Worm (Caenorhabditis elegans): ENCODE data around the gene C04B4.2.
A peak's percentile ranks its signal among the peaks of the same experiment; 100 is the strongest.

C04B4.2 gene

DNA sequence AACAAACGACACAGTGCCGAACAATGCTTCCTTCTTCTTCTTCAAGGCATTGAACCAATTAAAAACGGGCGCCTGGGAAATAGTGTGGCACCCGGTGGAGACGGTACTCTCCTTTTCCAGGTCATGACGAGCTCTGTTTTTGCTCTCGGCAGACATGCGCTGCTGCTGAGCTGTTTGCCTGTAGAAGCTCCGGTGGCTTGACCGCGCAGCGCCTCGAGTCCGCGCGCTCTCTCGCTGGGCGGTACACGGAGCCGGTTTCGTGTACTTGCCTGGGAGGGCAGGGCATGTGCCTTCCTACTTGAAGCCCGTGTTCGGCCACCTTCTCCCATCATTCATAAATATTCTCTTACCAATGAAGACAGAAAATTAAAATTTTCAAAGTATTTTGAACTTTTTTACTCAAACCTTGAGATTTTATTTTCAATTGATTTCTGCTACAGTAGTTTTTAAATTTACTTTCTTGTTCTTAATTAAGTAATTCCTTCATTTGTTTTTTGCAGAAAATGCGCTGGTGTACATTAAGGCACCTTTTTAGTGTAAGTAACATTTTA, 22.6 kb upstream of the C04B4.2 start, which contains the start of gene E01G6.1:
TSS of gene E01G6.1 (plus strand) at position 501 of the 551 bp plus-strand sequence.
- TF ChIP-seq hlh-26 (GFP tag; conservative IDR thresholded peaks at IDR 0.05) (no peak), zfh-2 (GFP tag; conservative IDR thresholded peaks at IDR 0.05) (peak; percentile 91), rcor-1 (GFP tag; IDR thresholded peaks at IDR 0.05) (no peak), ceh-100 (GFP tag; IDR thresholded peaks at IDR 0.05) (no peak), ekl-4 (GFP tag; IDR thresholded peaks at IDR 0.05) (no peak), ceh-91 (GFP tag; IDR thresholded peaks at IDR 0.05) (no peak), aptf-3 (GFP tag; IDR thresholded peaks at IDR 0.05) (no peak), egrh-3 (GFP tag; IDR thresholded peaks at IDR 0.05) (peak; percentile 62; the same call in 1 of the 2 replicates), D2030.7 (GFP tag; IDR thresholded peaks at IDR 0.05) (no peak)

DNA sequence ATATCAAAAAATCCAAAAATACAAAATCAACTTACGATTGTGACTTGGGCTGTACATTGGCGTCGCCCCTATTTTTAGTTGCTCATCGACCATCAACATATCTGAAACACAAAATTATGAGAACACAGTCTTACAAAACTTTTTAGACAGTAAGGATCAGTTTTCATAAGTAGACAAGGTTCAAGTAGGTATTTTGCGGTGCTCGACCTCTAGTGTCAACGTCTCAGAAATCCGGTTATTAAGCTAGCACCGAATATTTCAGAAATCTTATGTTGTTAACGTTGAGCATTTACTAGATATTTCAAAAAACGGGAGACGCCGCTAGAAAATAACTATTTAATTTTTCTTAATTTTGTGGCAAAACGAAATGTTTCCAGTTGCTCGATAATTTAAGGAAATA, 12.2 kb upstream of the C04B4.2 start, which contains the start of gene otpl-8:
TSS of gene otpl-8 (minus strand) at position 101 of the 400 bp plus-strand sequence.
- TF ChIP-seq ekl-4 (GFP tag; IDR thresholded peaks at IDR 0.05) (no peak), attf-3 (GFP tag; conservative IDR thresholded peaks at IDR 0.05) (no peak), dox-1 (GFP tag; IDR thresholded peaks at IDR 0.05) (no peak), ceh-58 (GFP tag; IDR thresholded peaks at IDR 0.05) (no peak), ceh-91 (GFP tag; IDR thresholded peaks at IDR 0.05) (no peak), ztf-6 (GFP tag; IDR thresholded peaks at IDR 0.05) (no peak), nhr-179 (tag; optimal IDR thresholded peaks at IDR 0.05) (no peak), F52B5.7 (tag; optimal IDR thresholded peaks at IDR 0.05) (no peak), efl-1 (GFP tag; optimal IDR thresholded peaks at IDR 0.05) (no peak), mel-28 (tag; optimal IDR thresholded peaks at IDR 0.05; ENCODE audit: borderline replicate concordance) (no peak), nfya-1 (tag; optimal IDR thresholded peaks at IDR 0.05; ENCODE audit: borderline replicate concordance, insufficient read depth) (no peak), hrde-1 (tag; optimal IDR thresholded peaks at IDR 0.05; ENCODE audit: borderline replicate concordance) (no peak), snpc-1.1 (tag; optimal IDR thresholded peaks at IDR 0.05; ENCODE audit: insufficient read depth) (no peak), madf-6 (GFP tag; IDR thresholded peaks at IDR 0.05) (no peak), hmg-20 (GFP tag; IDR thresholded peaks at IDR 0.05) (no peak), egl-44 (GFP tag; IDR thresholded peaks at IDR 0.05) (no peak)

DNA sequence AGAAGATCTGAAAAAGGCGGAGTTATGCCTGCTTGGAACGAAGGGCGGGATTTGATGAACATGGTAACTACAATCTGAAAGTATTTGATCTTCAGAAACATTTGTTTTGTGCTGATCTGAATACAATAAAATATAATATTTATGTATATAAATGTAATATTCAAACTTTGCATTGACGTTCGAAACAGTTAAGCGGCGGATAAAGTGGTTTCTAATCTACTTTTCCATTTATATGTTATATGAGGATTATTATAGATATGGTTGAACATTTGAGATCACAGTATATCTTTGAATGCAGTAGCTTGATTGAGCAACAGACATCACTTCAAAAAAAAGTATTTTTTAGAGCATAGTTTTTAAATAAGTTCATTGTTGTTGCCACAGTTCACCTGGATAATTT, 9.2 kb upstream of the C04B4.2 start, which contains the start of gene H19J13.2:
TSS of gene H19J13.2 (minus strand) at position 101 of the 400 bp plus-strand sequence.
- TF ChIP-seq ztf-22 (GFP tag; optimal IDR thresholded peaks at IDR 0.05) (no peak), fkh-3 (tag; optimal IDR thresholded peaks at IDR 0.05) (no peak)

DNA sequence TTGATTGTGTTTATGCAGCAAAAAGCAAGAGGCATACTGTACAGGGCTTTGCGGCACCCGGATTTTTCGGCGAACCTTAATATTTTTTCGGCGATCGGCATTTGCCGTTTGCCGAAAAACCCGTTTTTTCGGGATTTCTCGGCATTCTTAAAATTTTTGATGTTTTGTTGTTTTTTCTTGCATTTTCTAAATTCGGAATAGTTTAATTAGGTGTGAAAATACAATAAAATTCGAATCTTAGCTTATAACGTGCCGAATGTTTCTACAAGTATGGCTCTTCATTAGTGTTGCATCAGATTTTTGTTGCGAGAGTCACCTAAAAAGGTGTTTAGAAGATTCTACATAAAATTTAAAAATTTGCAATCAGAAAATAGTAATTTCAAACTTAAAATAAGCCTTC, 7.5 kb upstream of the C04B4.2 start, which contains the start of gene C04B4.6:
TSS of gene C04B4.6 (minus strand) at position 101 of the 400 bp plus-strand sequence.
- TF ChIP-seq lin-35 (GFP tag; optimal IDR thresholded peaks at IDR 0.05) = no peak
- no peak for TF ChIP-seq hmg-1.2 (GFP tag; IDR thresholded peaks at IDR 0.05)

DNA sequence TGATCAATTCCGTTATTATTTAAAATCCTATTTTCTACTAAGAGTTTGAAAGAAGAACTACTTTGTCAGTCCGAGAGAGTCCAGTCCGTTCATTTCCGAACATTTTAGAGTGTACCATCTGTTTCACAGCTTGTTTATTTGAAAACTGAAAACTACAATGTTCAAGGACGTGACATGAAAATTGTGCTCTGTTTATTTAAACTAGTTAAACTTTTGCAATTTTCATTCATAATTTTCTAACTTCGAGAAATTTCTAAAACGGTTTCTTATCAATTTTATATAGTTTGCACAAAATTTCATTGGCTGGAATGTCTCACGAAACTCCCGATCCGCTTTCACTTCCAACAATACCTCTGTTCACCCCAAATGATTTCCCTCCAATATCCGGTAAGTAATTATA, 2.6 kb upstream of the C04B4.2 start, which contains the start of gene C04B4.1:
TSS of gene C04B4.1 (plus strand) at position 301 of the 400 bp plus-strand sequence.
- no peak for TF ChIP-seq lin-26 (GFP tag; IDR thresholded peaks at IDR 0.05)
- TF ChIP-seq nhr-90 (tag; optimal IDR thresholded peaks at IDR 0.05) = no peak

DNA sequence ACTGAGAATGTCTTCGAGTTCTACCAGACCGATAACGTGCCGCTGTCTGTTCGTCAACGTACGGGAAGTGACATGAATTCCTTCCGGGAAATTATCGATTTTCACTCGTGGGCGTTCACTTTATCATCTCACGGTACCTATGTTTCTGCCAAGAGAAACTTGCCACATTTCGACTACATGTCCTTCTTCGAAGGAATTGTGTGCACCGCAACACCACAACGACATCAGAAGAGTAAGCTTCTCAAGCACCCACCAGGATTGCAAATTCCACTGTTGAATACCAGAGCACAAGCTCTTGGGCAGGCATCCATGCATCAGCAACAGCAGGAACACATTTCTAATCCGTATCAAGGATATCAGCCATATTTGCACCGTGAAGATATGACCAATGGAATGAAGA, 1.1 kb downstream of the C04B4.2 start:
- TF ChIP-seq ama-1 (optimal IDR thresholded peaks at IDR 0.05) = no peak
- no peak for TF ChIP-seq ama-1 (GFP tag; optimal IDR thresholded peaks at IDR 0.05)
- no peak for TF ChIP-seq gei-17 (GFP tag; optimal IDR thresholded peaks at IDR 0.05)
- no peak for TF ChIP-seq F57A8.1 (GFP tag; optimal IDR thresholded peaks at IDR 0.05)
- no peak for TF ChIP-seq hsf-1 (GFP tag; IDR thresholded peaks at IDR 0.05)
